Fruit fly (Drosophila melanogaster) whole organism, prepupa: Measurements from ENCODE around the gene Dnaaf5.

Experiments
- CG11762 ChIP-seq: fragments of 200-800 bp; sonication (Bioruptor generic); optimal IDR thresholded peaks from 3 replicates; lab custom pipeline; 2016; ENCODE audit warnings: missing biosample characterization, missing genetic modification characterization; ENCODE audit not compliant: insufficient read depth
- CG16779 ChIP-seq: fragments of 200-800 bp; sonication (Bioruptor generic); optimal IDR thresholded peaks from 3 replicates; lab custom pipeline; 2017; ENCODE audit warnings: missing biosample characterization, mild to moderate bottlenecking, missing genetic modification characterization
- Met ChIP-seq: fragments of 200-800 bp; sonication (Bioruptor generic); optimal IDR thresholded peaks from 3 replicates; lab custom pipeline; 2016; ENCODE audit warnings: missing biosample characterization, missing genetic modification characterization

- TF ChIP-seq CG11762 = peak; percentile 93
- TF ChIP-seq CG16779 (tag; lab: Kevin White, UChicago) = peak; percentile 95
- TF ChIP-seq Met (GFP tag; lab: Kevin White, UChicago) = peak; percentile 93
Observed at dm6 chr3R:14373192-14373827, 11.7 kb upstream of the Dnaaf5 start.
